Worm (Caenorhabditis elegans): ENCODE data around the gene pink-1.

Gene pink-1

DNA sequence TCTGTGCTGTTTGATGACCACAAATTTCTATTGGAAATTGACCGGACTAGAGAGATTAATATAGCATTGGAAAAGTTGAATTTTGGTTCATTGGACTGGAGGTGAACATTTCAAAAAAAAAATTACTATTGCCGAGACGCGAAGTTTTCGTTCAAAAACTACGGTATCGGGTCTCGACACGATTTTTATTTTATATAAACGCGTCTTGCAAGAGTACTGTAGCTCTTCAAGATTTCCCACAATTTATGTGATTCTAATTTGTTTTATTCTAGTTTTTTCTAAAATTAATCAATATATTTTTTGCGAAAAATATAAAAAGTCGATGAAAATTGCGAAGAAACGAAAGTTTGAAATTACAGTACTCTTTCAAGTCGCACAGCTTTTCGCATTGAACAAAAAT, 24.9 kb downstream of the pink-1 start, which contains the start of gene F09E5.12:
Gene F09E5.12 (minus strand): TSS at position 101 of the 400 bp plus-strand sequence.
- TF ChIP-seq tbx-8 (GFP tag; optimal IDR thresholded peaks at IDR 0.05) (no peak), drap-1 (GFP tag; optimal IDR thresholded peaks at IDR 0.05) (no peak), lin-13 (tag; optimal IDR thresholded peaks at IDR 0.05) (no peak), lin-32 (GFP tag; optimal IDR thresholded peaks at IDR 0.05) (no peak), sptf-1 (tag; optimal IDR thresholded peaks at IDR 0.05) (no peak), mls-2 (tag; optimal IDR thresholded peaks at IDR 0.05) (no peak), nhr-237 (tag; optimal IDR thresholded peaks at IDR 0.05) (no peak), unc-39 (tag; optimal IDR thresholded peaks at IDR 0.05) (no peak), ceh-83 (GFP tag; optimal IDR thresholded peaks at IDR 0.05) (no peak), lsy-2 (tag; optimal IDR thresholded peaks at IDR 0.05) (no peak), nhr-76 (tag; optimal IDR thresholded peaks at IDR 0.05) (no peak), unc-120 (tag; optimal IDR thresholded peaks at IDR 0.05; ENCODE audit: poor library complexity, severe bottlenecking) (no peak), unc-62 (GFP tag; optimal IDR thresholded peaks at IDR 0.05) (no peak), nhr-28 (tag; optimal IDR thresholded peaks at IDR 0.05) (no peak), cnd-1 (tag; optimal IDR thresholded peaks at IDR 0.05) (no peak), snpc-4 (tag; optimal IDR thresholded peaks at IDR 0.05) (no peak), nhr-2 (tag; optimal IDR thresholded peaks at IDR 0.05) (no peak), flh-1 (GFP tag; optimal IDR thresholded peaks at IDR 0.05) (no peak), mab-5 (tag; optimal IDR thresholded peaks at IDR 0.05) (no peak), nhr-12 (tag; optimal IDR thresholded peaks at IDR 0.05) (no peak)

ce11 chrII:5365645-5366044, 29.8 kb downstream of the pink-1 start, which contains the start of gene F09E5.16:
TSS of gene F09E5.16 (minus strand) at chrII:5365745.
- TF ChIP-seq nhr-76 (tag; optimal IDR thresholded peaks at IDR 0.05) (no peak), pha-4 (tag; optimal IDR thresholded peaks at IDR 0.05) (no peak), ces-1 (GFP tag; optimal IDR thresholded peaks at IDR 0.05) (peak; percentile 21), nhr-28 (tag; optimal IDR thresholded peaks at IDR 0.05) (no peak), mls-2 (tag; optimal IDR thresholded peaks at IDR 0.05) (no peak), zip-8 (tag; optimal IDR thresholded peaks at IDR 0.05) (no peak)

DNA sequence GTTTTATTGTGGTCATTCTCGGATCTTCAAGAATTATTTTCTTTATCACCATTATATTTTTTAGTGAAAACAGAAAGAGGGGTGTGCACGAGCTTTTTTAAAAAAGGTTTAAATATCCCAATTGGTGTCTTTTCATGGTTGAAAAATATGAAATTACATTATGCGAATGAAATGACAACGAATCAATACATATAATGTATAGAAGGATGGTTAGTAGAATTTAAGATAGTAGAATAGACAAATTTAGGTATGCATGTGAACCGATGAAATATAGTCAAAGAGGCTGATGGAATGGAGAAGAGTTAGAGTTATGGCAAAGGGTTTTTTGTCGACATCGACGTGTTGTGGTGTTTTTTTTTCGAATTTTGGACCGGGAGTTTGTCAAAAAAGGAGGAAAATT, 31.0 kb downstream of the pink-1 start:
- TF ChIP-seq nhr-76 (tag; optimal IDR thresholded peaks at IDR 0.05) (no peak), snpc-4 (tag; optimal IDR thresholded peaks at IDR 0.05) (no peak), unc-62 (GFP tag; optimal IDR thresholded peaks at IDR 0.05) (no peak), ces-1 (GFP tag; optimal IDR thresholded peaks at IDR 0.05) (no peak), elt-1 (tag; optimal IDR thresholded peaks at IDR 0.05; ENCODE audit: borderline replicate concordance, insufficient read depth) (no peak), ham-2 (GFP tag; optimal IDR thresholded peaks at IDR 0.05) (no peak), mls-2 (tag; optimal IDR thresholded peaks at IDR 0.05) (no peak)

DNA sequence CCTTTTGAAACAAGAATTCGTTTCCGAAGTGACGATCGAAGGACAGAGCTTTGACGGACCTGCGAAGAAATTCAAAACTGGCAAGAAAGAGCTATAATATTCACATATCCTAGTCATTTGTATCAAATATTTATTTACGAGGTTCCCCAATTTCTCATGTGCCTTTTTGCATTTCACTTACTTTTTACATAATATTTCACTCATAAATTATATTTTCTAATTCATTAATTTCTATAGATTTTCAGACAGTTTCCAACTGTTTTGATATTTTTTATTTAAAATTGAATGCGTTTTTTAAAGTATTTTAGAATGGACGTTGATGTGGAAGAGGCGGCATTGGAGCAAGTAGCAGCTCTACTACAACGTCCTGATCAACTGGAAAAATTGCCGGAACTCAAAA, 36.2 kb downstream of the pink-1 start, which contains the start of gene sec-6:
Gene sec-6 (plus strand): TSS at position 301 of the 400 bp plus-strand sequence.
- TF ChIP-seq nhr-237 (tag; optimal IDR thresholded peaks at IDR 0.05): no peak
- no peak for TF ChIP-seq nhr-12 (tag; optimal IDR thresholded peaks at IDR 0.05)
- TF ChIP-seq nhr-2 (tag; optimal IDR thresholded peaks at IDR 0.05): no peak
- TF ChIP-seq lin-32 (GFP tag; optimal IDR thresholded peaks at IDR 0.05): no peak
- no peak for TF ChIP-seq bed-3 (GFP tag; optimal IDR thresholded peaks at IDR 0.05)
- no peak for TF ChIP-seq ham-2 (GFP tag; optimal IDR thresholded peaks at IDR 0.05)
- TF ChIP-seq hlh-1 (tag; optimal IDR thresholded peaks at IDR 0.05): no peak
- no peak for TF ChIP-seq mab-5 (tag; optimal IDR thresholded peaks at IDR 0.05)
- TF ChIP-seq blmp-1 (tag; optimal IDR thresholded peaks at IDR 0.05): no peak
- TF ChIP-seq pha-4 (tag; optimal IDR thresholded peaks at IDR 0.05): no peak
- no peak for TF ChIP-seq cnd-1 (tag; optimal IDR thresholded peaks at IDR 0.05)
- no peak for TF ChIP-seq lsy-2 (tag; optimal IDR thresholded peaks at IDR 0.05)
- TF ChIP-seq ceh-39 (tag; optimal IDR thresholded peaks at IDR 0.05): no peak
- no peak for TF ChIP-seq unc-62 (GFP tag; optimal IDR thresholded peaks at IDR 0.05)
- no peak for TF ChIP-seq nhr-28 (tag; optimal IDR thresholded peaks at IDR 0.05)
- TF ChIP-seq flh-1 (GFP tag; optimal IDR thresholded peaks at IDR 0.05): no peak

DNA sequence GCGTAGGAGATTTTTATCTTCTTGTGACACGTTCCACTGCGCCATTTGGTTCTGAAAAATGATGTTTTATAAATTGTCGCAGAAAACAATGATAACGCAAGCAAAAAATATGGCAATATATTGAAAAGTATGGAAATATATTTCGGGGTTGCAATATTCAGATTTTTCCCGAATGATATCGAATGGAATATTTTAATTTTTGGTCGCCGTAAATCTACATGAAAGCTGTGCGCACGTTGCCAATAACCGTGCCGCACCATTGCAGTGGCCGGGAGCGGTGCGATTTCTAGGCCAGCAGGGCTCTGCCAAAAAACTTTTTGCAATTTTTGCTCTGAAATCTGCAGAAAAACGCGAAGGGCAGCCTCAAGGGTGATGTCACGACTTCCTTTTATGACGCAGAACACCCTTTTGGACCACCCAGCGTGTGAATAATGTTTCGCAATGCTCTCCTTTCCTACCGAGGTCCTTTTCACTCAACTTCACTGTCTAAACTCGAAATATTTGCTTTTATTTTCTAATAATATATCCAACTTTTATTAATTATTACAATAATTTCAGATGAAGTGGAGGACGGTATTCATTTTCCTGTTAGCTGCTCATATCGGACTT, 37.3 kb downstream of the pink-1 start, which contains the start of the genes F09E5.11 and bmy-1:
Gene F09E5.11 (minus strand): TSS at position 51 of the 609 bp plus-strand sequence.
Gene bmy-1 (plus strand): TSS at position 559 of the 609 bp plus-strand sequence.
- TF ChIP-seq ces-1 (GFP tag; optimal IDR thresholded peaks at IDR 0.05): peak; percentile 48
- peak; percentile 31 for TF ChIP-seq nhr-237 (tag; optimal IDR thresholded peaks at IDR 0.05)
- peak; percentile 4 for TF ChIP-seq hlh-1 (tag; optimal IDR thresholded peaks at IDR 0.05)
- TF ChIP-seq sptf-1 (tag; optimal IDR thresholded peaks at IDR 0.05): peak; percentile 79
- no peak for TF ChIP-seq flh-1 (GFP tag; optimal IDR thresholded peaks at IDR 0.05)
- no peak for TF ChIP-seq nhr-12 (tag; optimal IDR thresholded peaks at IDR 0.05)
- TF ChIP-seq lin-13 (tag; optimal IDR thresholded peaks at IDR 0.05): peak; percentile 46
- peak; percentile 57 for TF ChIP-seq drap-1 (GFP tag; optimal IDR thresholded peaks at IDR 0.05)
- TF ChIP-seq lin-32 (GFP tag; optimal IDR thresholded peaks at IDR 0.05): no peak
- TF ChIP-seq elt-3 (tag; optimal IDR thresholded peaks at IDR 0.05): no peak
- no peak for TF ChIP-seq unc-62 (GFP tag; optimal IDR thresholded peaks at IDR 0.05)
- TF ChIP-seq lsy-2 (tag; optimal IDR thresholded peaks at IDR 0.05): peak; percentile 52
- TF ChIP-seq elt-1 (tag; optimal IDR thresholded peaks at IDR 0.05; ENCODE audit: borderline replicate concordance, insufficient read depth): no peak
- TF ChIP-seq ceh-43 (GFP tag; optimal IDR thresholded peaks at IDR 0.05): peak; percentile 4
- no peak for TF ChIP-seq bed-3 (GFP tag; optimal IDR thresholded peaks at IDR 0.05)
- no peak for TF ChIP-seq tbx-8 (GFP tag; optimal IDR thresholded peaks at IDR 0.05)
- peak; percentile 5 for TF ChIP-seq pha-4 (tag; optimal IDR thresholded peaks at IDR 0.05)
- TF ChIP-seq sem-2 (GFP tag; optimal IDR thresholded peaks at IDR 0.05): no peak
- TF ChIP-seq nhr-2 (tag; optimal IDR thresholded peaks at IDR 0.05): no peak
- no peak for TF ChIP-seq nhr-76 (tag; optimal IDR thresholded peaks at IDR 0.05)
- TF ChIP-seq mls-2 (tag; optimal IDR thresholded peaks at IDR 0.05): peak; percentile 56
- TF ChIP-seq unc-39 (tag; optimal IDR thresholded peaks at IDR 0.05): no peak
- no peak for TF ChIP-seq snpc-4 (tag; optimal IDR thresholded peaks at IDR 0.05)
- peak; percentile 2 for TF ChIP-seq unc-120 (tag; optimal IDR thresholded peaks at IDR 0.05; ENCODE audit: poor library complexity, severe bottlenecking)
- peak; percentile 60 for TF ChIP-seq cnd-1 (tag; optimal IDR thresholded peaks at IDR 0.05)
- TF ChIP-seq mep-1 (tag; optimal IDR thresholded peaks at IDR 0.05): peak; percentile 67
- TF ChIP-seq M03D4.4 (tag; optimal IDR thresholded peaks at IDR 0.05): peak; percentile 3
- TF ChIP-seq ceh-39 (tag; optimal IDR thresholded peaks at IDR 0.05): no peak
- TF ChIP-seq ham-2 (GFP tag; optimal IDR thresholded peaks at IDR 0.05): peak; percentile 1
- no peak for TF ChIP-seq blmp-1 (tag; optimal IDR thresholded peaks at IDR 0.05)
- TF ChIP-seq zip-8 (tag; optimal IDR thresholded peaks at IDR 0.05): no peak
- no peak for TF ChIP-seq nhr-28 (tag; optimal IDR thresholded peaks at IDR 0.05)
- TF ChIP-seq ceh-83 (GFP tag; optimal IDR thresholded peaks at IDR 0.05): peak; percentile 43

Measured in whole organism, mixed stage, embryonic.